Worm (Caenorhabditis elegans) whole organism, L4/young adult: ENCODE results near the gene T24C12.4.

Experiments
- W03F9.2 ChIP-seq: fragments of 150-350 bp; optimal IDR thresholded peaks from 2 replicates; lab custom pipeline; 2014; ENCODE audit warnings: missing biosample characterization, missing genetic modification characterization
- him-1 ChIP-seq: sonication (generic microtip); optimal IDR thresholded peaks from 2 replicates; lab custom pipeline; 2016; ENCODE audit warnings: missing genotype, missing genetic modification reagents, missing genetic modification characterization, missing compliant biosample characterization

- no peak for TF ChIP-seq W03F9.2 (tag; lab: Kevin White, UChicago)
- no peak for TF ChIP-seq him-1 (tag; lab: Kevin White, UChicago)
These were observed 5.3 kb upstream of the T24C12.4 start for ce11 chrX:2210164-2210563.
